Fruit fly (Drosophila melanogaster) whole organism, embryonic: ENCODE data around the gene CG6739.

Source experiments
- B-H2 ChIP-seq: fragments of 200-800 bp; sonication (Bioruptor generic); optimal IDR thresholded peaks from 2 replicates; lab custom pipeline; 2018; ENCODE audit warnings: missing biosample characterization, mild to moderate bottlenecking, missing genetic modification characterization
- Bteb2 ChIP-seq: fragments of 200-800 bp; sonication (Bioruptor generic); optimal IDR thresholded peaks from 2 replicates; lab custom pipeline; 2016; ENCODE audit warnings: missing biosample characterization, missing genetic modification characterization
- CG10321 ChIP-seq: fragments of 200-800 bp; sonication (Bioruptor generic); IDR thresholded peaks from 2 replicates; pipeline ENCODE4 v1.3.6; 2022; ENCODE audit warnings: missing biosample characterization, missing genetic modification characterization
- CG10979 ChIP-seq: fragments of 200-800 bp; sonication (Bioruptor generic); optimal IDR thresholded peaks from 2 replicates; lab custom pipeline; 2018; ENCODE audit warnings: missing biosample characterization, mild to moderate bottlenecking, missing genetic modification characterization, moderate library complexity
- CG12219 ChIP-seq: fragments of 200-800 bp; sonication (Bioruptor generic); optimal IDR thresholded peaks from 3 replicates; lab custom pipeline; 2018; ENCODE audit warnings: missing biosample characterization, mild to moderate bottlenecking, missing genetic modification characterization
- CG12299 ChIP-seq: fragments of 200-800 bp; sonication (Bioruptor generic); optimal IDR thresholded peaks from 2 replicates; lab custom pipeline; 2018; ENCODE audit warnings: missing biosample characterization, mild to moderate bottlenecking, missing genetic modification characterization
- CG12769 ChIP-seq: fragments of 200-800 bp; sonication (Bioruptor generic); optimal IDR thresholded peaks from 2 replicates; lab custom pipeline; 2019; ENCODE audit warnings: missing biosample characterization, mild to moderate bottlenecking, missing genetic modification characterization, moderate library complexity
- CG12942 ChIP-seq: fragments of 200-800 bp; sonication (Bioruptor generic); optimal IDR thresholded peaks from 3 replicates; lab custom pipeline; 2016; ENCODE audit warnings: missing biosample characterization, missing genetic modification characterization
- CG14860 ChIP-seq: fragments of 200-800 bp; sonication (Bioruptor generic); IDR thresholded peaks from 3 replicates; pipeline ENCODE4 v1.3.6; 2022; ENCODE audit warnings: missing biosample characterization, missing genetic modification characterization; ENCODE audit not compliant: partially characterized antibody
- CG16863 ChIP-seq: fragments of 200-800 bp; sonication (Bioruptor generic); optimal IDR thresholded peaks from 3 replicates; lab custom pipeline; 2016; ENCODE audit warnings: missing biosample characterization, missing genetic modification characterization
- CG17186 ChIP-seq: fragments of 200-800 bp; sonication (Bioruptor generic); optimal IDR thresholded peaks from 3 replicates; lab custom pipeline; 2017; ENCODE audit warnings: missing biosample characterization, missing genetic modification reagents, missing genetic modification characterization
- CG17359 ChIP-seq: fragments of 200-800 bp; sonication (Bioruptor generic); optimal IDR thresholded peaks from 3 replicates; lab custom pipeline; 2018; ENCODE audit warnings: missing biosample characterization, mild to moderate bottlenecking, missing genetic modification characterization, moderate library complexity
- CG32767 ChIP-seq: fragments of 200-800 bp; sonication (Bioruptor generic); IDR thresholded peaks from 2 replicates; pipeline ENCODE4 v1.3.6; 2022; ENCODE audit warnings: missing biosample characterization, missing genetic modification characterization
- CG3281 ChIP-seq: fragments of 200-800 bp; sonication (Bioruptor generic); optimal IDR thresholded peaks from 3 replicates; lab custom pipeline; 2017; ENCODE audit warnings: missing biosample characterization, mild to moderate bottlenecking, missing genetic modification characterization
- CG3847 ChIP-seq: fragments of 200-800 bp; sonication (Bioruptor generic); IDR thresholded peaks from 2 replicates; pipeline ENCODE4 v1.3.6; 2022; ENCODE audit warnings: missing biosample characterization, missing genetic modification characterization
- CG4360 ChIP-seq: fragments of 200-800 bp; sonication (Bioruptor generic); IDR thresholded peaks from 2 replicates; pipeline ENCODE4 v1.3.6; 2022; ENCODE audit warnings: missing biosample characterization, missing genetic modification characterization
- CG4617 ChIP-seq: fragments of 200-800 bp; sonication (Bioruptor generic); optimal IDR thresholded peaks from 3 replicates; lab custom pipeline; 2016; ENCODE audit warnings: missing biosample characterization, missing genetic modification characterization, borderline replicate concordance
- CG5953 ChIP-seq: fragments of 200-800 bp; sonication (Bioruptor generic); IDR thresholded peaks from 2 replicates; pipeline ENCODE4 v1.3.6; 2022; ENCODE audit warnings: missing biosample characterization, missing genetic modification characterization
- CG6654 ChIP-seq: fragments of 200-800 bp; sonication (Bioruptor generic); optimal IDR thresholded peaks from 2 replicates; lab custom pipeline; 2017; ENCODE audit warnings: missing biosample characterization, mild to moderate bottlenecking, missing genetic modification characterization
- CG7839 ChIP-seq: fragments of 200-800 bp; sonication (Bioruptor generic); optimal IDR thresholded peaks from 3 replicates; lab custom pipeline; 2018; ENCODE audit warnings: missing biosample characterization, mild to moderate bottlenecking, missing genetic modification characterization, moderate library complexity
- CG7987 ChIP-seq: fragments of 200-800 bp; sonication (Bioruptor generic); optimal IDR thresholded peaks from 2 replicates; lab custom pipeline; 2018; ENCODE audit warnings: missing biosample characterization, mild to moderate bottlenecking, missing genetic modification characterization, moderate library complexity
- Fer2 ChIP-seq: fragments of 200-800 bp; sonication (Bioruptor generic); optimal IDR thresholded peaks from 2 replicates; lab custom pipeline; 2018; ENCODE audit warnings: missing biosample characterization, mild to moderate bottlenecking, missing genetic modification characterization, moderate library complexity
- H2.0 ChIP-seq: fragments of 200-800 bp; sonication (Bioruptor generic); IDR thresholded peaks from 2 replicates; pipeline ENCODE4 v1.3.6; 2022; ENCODE audit warnings: missing biosample characterization, missing genetic modification characterization
- HLH4C ChIP-seq: fragments of 200-800 bp; sonication (Bioruptor generic); IDR thresholded peaks from 3 replicates; pipeline ENCODE4 v1.3.6; 2022; ENCODE audit warnings: missing biosample characterization, missing genetic modification characterization; ENCODE audit not compliant: partially characterized antibody
- Kr ChIP-seq: fragments of 200-800 bp; sonication (Bioruptor generic); optimal IDR thresholded peaks from 2 replicates; lab custom pipeline; 2017; ENCODE audit warnings: missing biosample characterization, mild to moderate bottlenecking, missing genetic modification characterization
- Scr ChIP-seq: fragments of 200-800 bp; sonication (Bioruptor generic); IDR thresholded peaks from 2 replicates; pipeline ENCODE4 v1.3.6; 2022; ENCODE audit warnings: missing biosample characterization, missing genetic modification characterization; ENCODE audit not compliant: partially characterized antibody
- Sox102F ChIP-seq: fragments of 200-800 bp; sonication (Bioruptor generic); optimal IDR thresholded peaks from 2 replicates; lab custom pipeline; 2018; ENCODE audit warnings: missing biosample characterization, mild to moderate bottlenecking, missing genetic modification characterization, moderate library complexity
- Usf ChIP-seq: fragments of 200-800 bp; sonication (Bioruptor generic); optimal IDR thresholded peaks from 2 replicates; lab custom pipeline; 2017; ENCODE audit warnings: missing genotype, missing biosample characterization, missing genetic modification characterization
- ash1 ChIP-seq: fragments of 200-800 bp; sonication (Bioruptor generic); optimal IDR thresholded peaks from 2 replicates; lab custom pipeline; 2018; ENCODE audit warnings: missing biosample characterization, mild to moderate bottlenecking, missing genetic modification characterization
- az2 ChIP-seq: fragments of 200-800 bp; sonication (Bioruptor generic); optimal IDR thresholded peaks from 3 replicates; lab custom pipeline; 2016; ENCODE audit warnings: missing biosample characterization, missing genetic modification characterization
- cato ChIP-seq: fragments of 200-800 bp; sonication (Bioruptor generic); optimal IDR thresholded peaks from 2 replicates; lab custom pipeline; 2016; ENCODE audit warnings: missing biosample characterization, missing genetic modification characterization, borderline replicate concordance
- dmrt11E ChIP-seq: fragments of 200-800 bp; sonication (Bioruptor generic); optimal IDR thresholded peaks from 3 replicates; lab custom pipeline; 2018; ENCODE audit warnings: missing biosample characterization, mild to moderate bottlenecking, missing genetic modification characterization, moderate library complexity
- dmrt99B ChIP-seq: fragments of 200-800 bp; sonication (Bioruptor generic); optimal IDR thresholded peaks from 2 replicates; lab custom pipeline; 2018; ENCODE audit warnings: missing biosample characterization, mild to moderate bottlenecking, missing genetic modification characterization, moderate library complexity
- esg ChIP-seq: fragments of 200-800 bp; sonication (Bioruptor generic); conservative IDR thresholded peaks from 2 replicates; pipeline ENCODE4 v1.3.6; 2022; ENCODE audit warnings: missing biosample characterization, missing genetic modification characterization
- eyg ChIP-seq: fragments of 200-800 bp; sonication (Bioruptor generic); optimal IDR thresholded peaks from 3 replicates; lab custom pipeline; 2016; ENCODE audit warnings: missing biosample characterization, missing genetic modification characterization
- fd64A ChIP-seq: fragments of 200-800 bp; sonication (Bioruptor generic); optimal IDR thresholded peaks from 3 replicates; lab custom pipeline; 2018; ENCODE audit warnings: missing biosample characterization, mild to moderate bottlenecking, missing genetic modification characterization
- ftz-f1 ChIP-seq: fragments of 200-800 bp; sonication (Bioruptor generic); optimal IDR thresholded peaks from 2 replicates; lab custom pipeline; 2016; ENCODE audit warnings: missing biosample characterization, missing genetic modification characterization
- ham ChIP-seq: fragments of 200-800 bp; sonication (Bioruptor generic); IDR thresholded peaks from 2 replicates; pipeline ENCODE4 v1.3.6; 2022; ENCODE audit warnings: missing biosample characterization, missing genetic modification characterization
- her ChIP-seq: fragments of 200-800 bp; sonication (Bioruptor generic); optimal IDR thresholded peaks from 2 replicates; lab custom pipeline; 2016; ENCODE audit warnings: missing biosample characterization, missing genetic modification characterization
- pan ChIP-seq, 4 experiments: fragments of >200 bp in 3 of 4; fragments of 200-800 bp in 1 of 4; sonication (Bioruptor generic) in 1 of 4; optimal IDR thresholded peaks in 3 of 4; IDR thresholded peaks in 1 of 4; 2 replicates each; pipeline versions ENCODE4 v1.3.6 to Lab custom; 2017 to 2022; ENCODE audit warnings: missing biosample characterization in 2 of 4, missing genetic modification characterization in 2 of 4, mixed read lengths in 1 of 4
- pfk ChIP-seq: fragments of 200-800 bp; sonication (Bioruptor generic); optimal IDR thresholded peaks from 2 replicates; lab custom pipeline; 2018; ENCODE audit warnings: missing biosample characterization, mild to moderate bottlenecking, missing genetic modification characterization, moderate library complexity
- seq ChIP-seq: fragments of 200-800 bp; sonication (Bioruptor generic); IDR thresholded peaks from 2 replicates; pipeline ENCODE4 v1.3.6; 2022; ENCODE audit warnings: missing biosample characterization, missing genetic modification characterization
- slou ChIP-seq: fragments of 200-800 bp; sonication (Bioruptor generic); optimal IDR thresholded peaks from 3 replicates; lab custom pipeline; 2016; ENCODE audit warnings: missing biosample characterization, missing genetic modification characterization
- tgo ChIP-seq: fragments of 200-800 bp; sonication (Bioruptor generic); IDR thresholded peaks from 3 replicates; pipeline ENCODE4 v1.3.6; 2022; ENCODE audit warnings: missing biosample characterization, missing genetic modification characterization
- trem ChIP-seq: fragments of 200-800 bp; optimal IDR thresholded peaks from 3 replicates; lab custom pipeline; 2019; ENCODE audit warnings: missing biosample characterization, mild to moderate bottlenecking, missing genetic modification characterization, moderate library complexity
- ttk ChIP-seq: fragments of 200-800 bp; sonication (Bioruptor generic); IDR thresholded peaks from 2 replicates; pipeline ENCODE4 v2.1.2; 2022; ENCODE audit warnings: missing biosample characterization, missing genetic modification characterization
- tup ChIP-seq: fragments of 200-800 bp; sonication (Bioruptor generic); optimal IDR thresholded peaks from 2 replicates; lab custom pipeline; 2016; ENCODE audit warnings: missing biosample characterization, mild to moderate bottlenecking, missing genetic modification characterization, moderate library complexity
- wdn ChIP-seq: fragments of 200-800 bp; sonication (Bioruptor generic); IDR thresholded peaks from 2 replicates; pipeline ENCODE4 v1.3.6; 2022; ENCODE audit warnings: missing biosample characterization, missing genetic modification characterization
- wek ChIP-seq: fragments of 200-800 bp; sonication (Bioruptor generic); optimal IDR thresholded peaks from 3 replicates; lab custom pipeline; 2018; ENCODE audit warnings: missing biosample characterization, mild to moderate bottlenecking, missing genetic modification characterization, moderate library complexity
- zen2 ChIP-seq: fragments of 200-800 bp; sonication (Bioruptor generic); IDR thresholded peaks from 3 replicates; pipeline ENCODE4 v1.3.6; 2022; ENCODE audit warnings: missing biosample characterization, missing genetic modification characterization; ENCODE audit not compliant: partially characterized antibody

The CG6739 gene

dm6 chr2L:7564856-7565255 lies 43.3 kb upstream of the CG6739 start (continued):
- peak; percentile 66 for TF ChIP-seq Sox102F (GFP tag; lab: Kevin White, UChicago)
- TF ChIP-seq CG10979 (tag; lab: Kevin White, UChicago) = peak; percentile 76
- TF ChIP-seq dmrt99B = peak; percentile 69
- peak; percentile 38 for TF ChIP-seq slou (GFP tag; lab: Kevin White, UChicago)
- no peak for TF ChIP-seq HLH4C (GFP tag; lab: Robert Waterston, UW)
- TF ChIP-seq her (GFP tag; lab: Kevin White, UChicago) = peak; percentile 49
- TF ChIP-seq CG3847 (GFP tag; lab: Robert Waterston, UW) = peak; percentile 22; the same call in 1 of the 2 replicates
- TF ChIP-seq pan (optimal IDR thresholded peaks at IDR 0.05; lab: Kevin White, UChicago) = no peak
- TF ChIP-seq pan (GFP tag; optimal IDR thresholded peaks at IDR 0.05 in 1 of 2, IDR thresholded peaks at IDR 0.05 in 1 of 2) = peak in 1 of 2 experiments; percentile 64
- peak; percentile 13 for TF ChIP-seq CG12219 (GFP tag; lab: Kevin White, UChicago)
- TF ChIP-seq CG17186 (GFP tag; lab: Kevin White, UChicago) = no peak
- peak; percentile 38 for TF ChIP-seq CG3281 (GFP tag; lab: Kevin White, UChicago)
- TF ChIP-seq CG12769 = no peak
- peak; percentile 63 for TF ChIP-seq tgo (GFP tag; lab: Robert Waterston, UW)
- TF ChIP-seq zen2 (GFP tag; lab: Robert Waterston, UW) = no peak
- no peak for TF ChIP-seq CG7987 (GFP tag; lab: Kevin White, UChicago)
- no peak for TF ChIP-seq pfk (GFP tag; lab: Kevin White, UChicago)
- TF ChIP-seq eyg = peak; percentile 35
- no peak for TF ChIP-seq fd64A
- TF ChIP-seq Kr (GFP tag; lab: Kevin White, UChicago) = no peak
- TF ChIP-seq CG12942 (GFP tag; lab: Kevin White, UChicago) = peak; percentile 47
- no peak for TF ChIP-seq ham (GFP tag; lab: Robert Waterston, UW)
- no peak for TF ChIP-seq wek (GFP tag; lab: Kevin White, UChicago)
- TF ChIP-seq CG16863 (GFP tag; lab: Kevin White, UChicago) = peak; percentile 73
- peak; percentile 3 for TF ChIP-seq CG12299 (tag; lab: Kevin White, UChicago)
- TF ChIP-seq CG7839 = peak; percentile 77
- peak; percentile 67 for TF ChIP-seq seq (GFP tag; lab: Robert Waterston, UW)
- no peak for TF ChIP-seq ftz-f1 (GFP tag; lab: Kevin White, UChicago)
- TF ChIP-seq ash1 (GFP tag; lab: Kevin White, UChicago) = no peak
- TF ChIP-seq tup (GFP tag; lab: Kevin White, UChicago) = peak; percentile 53
- TF ChIP-seq Fer2 = peak; percentile 21
- TF ChIP-seq CG10321 (GFP tag; lab: Robert Waterston, UW) = no peak
- peak; percentile 65 for TF ChIP-seq CG17359 (tag; lab: Kevin White, UChicago)
- 0 out of 2 replicates have a peak, but pooled peaks have one; percentile 16 for TF ChIP-seq wdn (GFP tag; lab: Robert Waterston, UW)
- 0 out of 2 replicates have a peak, but pooled peaks have one; percentile 51 for TF ChIP-seq ttk
- TF ChIP-seq CG4360 = no peak
- peak; percentile 53; the same call in 1 of the 2 replicates for TF ChIP-seq CG32767 (GFP tag; lab: Robert Waterston, UW)
- TF ChIP-seq H2.0 (GFP tag; lab: Robert Waterston, UW) = peak; percentile 52
- peak; percentile 69 for TF ChIP-seq Bteb2
- no peak for TF ChIP-seq CG4617 (GFP tag; lab: Kevin White, UChicago)
- peak; percentile 51 for TF ChIP-seq trem (tag; lab: Kevin White, UChicago)
- no peak for TF ChIP-seq CG14860
- peak; percentile 69 for TF ChIP-seq az2 (GFP tag; lab: Kevin White, UChicago)
- peak; percentile 48 for TF ChIP-seq Usf
- no peak for TF ChIP-seq CG5953
- peak; percentile 68 for TF ChIP-seq esg (GFP tag; lab: Robert Waterston, UW)
- TF ChIP-seq Scr (GFP tag; lab: Robert Waterston, UW) = no peak
- TF ChIP-seq CG6654 (GFP tag; lab: Kevin White, UChicago) = no peak
- peak; percentile 82 for TF ChIP-seq dmrt11E (tag; lab: Kevin White, UChicago)
- no peak for TF ChIP-seq cato (GFP tag; lab: Kevin White, UChicago)
- TF ChIP-seq B-H2 (GFP tag; lab: Kevin White, UChicago) = no peak
